Fruit fly (Drosophila melanogaster) whole organism, prepupa: Measurements from ENCODE around the gene Nepl18.
A peak's percentile ranks its signal among the peaks of the same experiment; 100 is the strongest.

Source experiments
- Blimp-1 ChIP-seq: fragments of 200-800 bp; sonication (Bioruptor generic); optimal IDR thresholded peaks from 3 replicates; lab custom pipeline; 2017; ENCODE audit warnings: missing biosample characterization, missing genetic modification characterization, mild to moderate bottlenecking, moderate library complexity, missing genetic modification reagents
- CG10669 ChIP-seq: fragments of 200-800 bp; sonication (Bioruptor generic); optimal IDR thresholded peaks from 3 replicates; lab custom pipeline; 2018; ENCODE audit warnings: missing biosample characterization, mild to moderate bottlenecking, missing genetic modification characterization, moderate library complexity
- CG11294 ChIP-seq: fragments of 200-800 bp; sonication (Bioruptor generic); IDR thresholded peaks from 2 replicates; pipeline ENCODE4 v1.3.6; 2022; ENCODE audit warnings: missing biosample characterization, missing genetic modification characterization
- CG11762 ChIP-seq: fragments of 200-800 bp; sonication (Bioruptor generic); optimal IDR thresholded peaks from 3 replicates; lab custom pipeline; 2016; ENCODE audit warnings: missing biosample characterization, missing genetic modification characterization; ENCODE audit not compliant: insufficient read depth
- CG11902 ChIP-seq: fragments of 200-800 bp; sonication (Bioruptor generic); optimal IDR thresholded peaks from 3 replicates; lab custom pipeline; 2016; ENCODE audit warnings: missing biosample characterization, missing genetic modification characterization
- CG15336 ChIP-seq: fragments of 200-800 bp; sonication (Bioruptor generic); IDR thresholded peaks from 2 replicates; pipeline ENCODE4 v1.3.6; 2022; ENCODE audit warnings: missing biosample characterization, missing genetic modification characterization
- CG1621 ChIP-seq: fragments of 200-800 bp; sonication (Bioruptor generic); optimal IDR thresholded peaks from 3 replicates; lab custom pipeline; 2018; ENCODE audit warnings: missing biosample characterization, mild to moderate bottlenecking, missing genetic modification characterization
- CG3032 ChIP-seq: fragments of 200-800 bp; optimal IDR thresholded peaks from 2 replicates; lab custom pipeline; 2019; ENCODE audit warnings: missing biosample characterization, mild to moderate bottlenecking, missing genetic modification characterization, moderate library complexity
- CG32006 ChIP-seq: fragments of 200-800 bp; sonication (Bioruptor generic); optimal IDR thresholded peaks from 3 replicates; lab custom pipeline; 2017; ENCODE audit warnings: missing biosample characterization, mild to moderate bottlenecking, missing genetic modification characterization
- CG4318 ChIP-seq: fragments of 200-800 bp; sonication (Bioruptor generic); optimal IDR thresholded peaks from 3 replicates; lab custom pipeline; 2017; ENCODE audit warnings: missing biosample characterization, mild to moderate bottlenecking, missing genetic modification characterization
- CG6276 ChIP-seq: fragments of 200-800 bp; sonication (Bioruptor generic); optimal IDR thresholded peaks from 2 replicates; lab custom pipeline; 2017; ENCODE audit warnings: missing biosample characterization, mild to moderate bottlenecking, missing genetic modification characterization
- CG6808 ChIP-seq: fragments of 200-800 bp; sonication (Bioruptor generic); optimal IDR thresholded peaks from 3 replicates; lab custom pipeline; 2017; ENCODE audit warnings: missing biosample characterization, missing genetic modification characterization, mild to moderate bottlenecking, moderate library complexity, missing genetic modification reagents
- CG8319 ChIP-seq: fragments of 200-800 bp; sonication (Bioruptor generic); optimal IDR thresholded peaks from 3 replicates; lab custom pipeline; 2016; ENCODE audit warnings: missing biosample characterization, missing genetic modification characterization
- CG8632 ChIP-seq: fragments of 200-800 bp; sonication (Bioruptor generic); optimal IDR thresholded peaks from 3 replicates; lab custom pipeline; 2016; ENCODE audit warnings: missing biosample characterization, missing genetic modification characterization
- Eip78C ChIP-seq: fragments of 200-800 bp; sonication (Bioruptor generic); peaks from one replicate; lab custom pipeline; 2016; ENCODE audit warnings: missing biosample characterization, missing genetic modification characterization
- Hr38 ChIP-seq: sonication (Bioruptor generic); optimal IDR thresholded peaks from 2 replicates; lab custom pipeline; 2016; ENCODE audit warnings: missing biosample characterization, missing genetic modification characterization
- Hr39 ChIP-seq: fragments of 200-800 bp; sonication (Bioruptor generic); optimal IDR thresholded peaks from 2 replicates; lab custom pipeline; 2016; ENCODE audit warnings: missing biosample characterization, missing genetic modification characterization
- Hr4 ChIP-seq: fragments of 200-800 bp; sonication (Bioruptor generic); optimal IDR thresholded peaks from 3 replicates; lab custom pipeline; 2016; ENCODE audit warnings: missing biosample characterization, missing genetic modification characterization
- Met ChIP-seq: fragments of 200-800 bp; sonication (Bioruptor generic); optimal IDR thresholded peaks from 3 replicates; lab custom pipeline; 2016; ENCODE audit warnings: missing biosample characterization, missing genetic modification characterization
- Smox ChIP-seq: fragments of 200-800 bp; sonication (Bioruptor generic); optimal IDR thresholded peaks from 3 replicates; lab custom pipeline; 2016; ENCODE audit warnings: missing biosample characterization, missing genetic modification characterization
- Sox15 ChIP-seq: fragments of 200-800 bp; sonication (Bioruptor generic); optimal IDR thresholded peaks from 3 replicates; lab custom pipeline; 2016; ENCODE audit warnings: missing biosample characterization, missing genetic modification characterization
- acj6 ChIP-seq: fragments of 200-800 bp; sonication (Bioruptor generic); optimal IDR thresholded peaks from 3 replicates; lab custom pipeline; 2016; ENCODE audit warnings: missing biosample characterization, missing genetic modification characterization
- dsx ChIP-seq: fragments of 200-800 bp; optimal IDR thresholded peaks from 3 replicates; lab custom pipeline; 2019; ENCODE audit warnings: missing biosample characterization, mild to moderate bottlenecking, missing genetic modification characterization, moderate library complexity; ENCODE audit not compliant: poor library complexity, severe bottlenecking
- esn ChIP-seq: fragments of 200-800 bp; sonication (Bioruptor generic); optimal IDR thresholded peaks from 2 replicates; lab custom pipeline; 2016; ENCODE audit warnings: missing biosample characterization, mild to moderate bottlenecking, missing genetic modification characterization, moderate library complexity
- fd59A ChIP-seq: fragments of 200-800 bp; sonication (Bioruptor generic); optimal IDR thresholded peaks from 2 replicates; lab custom pipeline; 2017; ENCODE audit warnings: missing biosample characterization, mild to moderate bottlenecking, missing genetic modification characterization, missing genetic modification reagents
- fkh ChIP-seq: fragments of 200-800 bp; sonication (Bioruptor generic); optimal IDR thresholded peaks from 3 replicates; lab custom pipeline; 2017; ENCODE audit warnings: missing biosample characterization, mild to moderate bottlenecking, missing genetic modification characterization, moderate library complexity
- net ChIP-seq: fragments of 200-800 bp; sonication (Bioruptor generic); optimal IDR thresholded peaks from 3 replicates; lab custom pipeline; 2016; ENCODE audit warnings: missing biosample characterization, missing genetic modification characterization
- salr ChIP-seq, 2 experiments: fragments of 200-800 bp; sonication (Bioruptor generic); optimal IDR thresholded peaks; 3 replicates each; lab custom pipeline; 2016 to 2018; ENCODE audit warnings: missing biosample characterization in 2 of 2, missing genetic modification characterization in 2 of 2, mild to moderate bottlenecking in 1 of 2
- spab ChIP-seq: fragments of 200-800 bp; sonication (Bioruptor generic); optimal IDR thresholded peaks from 2 replicates; lab custom pipeline; 2017; ENCODE audit warnings: missing biosample characterization, mild to moderate bottlenecking, missing genetic modification characterization, missing genetic modification reagents
- ss ChIP-seq, 2 experiments: fragments of 200-800 bp; sonication (Bioruptor generic); optimal IDR thresholded peaks; 2 replicates in 1 of 2; 3 replicates in 1 of 2; lab custom pipeline; 2017 to 2018; ENCODE audit warnings: mild to moderate bottlenecking in 2 of 2, missing biosample characterization in 2 of 2, missing genetic modification characterization in 2 of 2, moderate library complexity in 1 of 2
- svp ChIP-seq: fragments of 200-800 bp; sonication (Bioruptor generic); peaks from one replicate; lab custom pipeline; 2016; ENCODE audit warnings: missing biosample characterization, missing genetic modification characterization
- topi ChIP-seq: fragments of 200-800 bp; sonication (Bioruptor generic); optimal IDR thresholded peaks from 3 replicates; lab custom pipeline; 2016; ENCODE audit warnings: missing biosample characterization, missing genetic modification characterization
- vri ChIP-seq: fragments of 200-800 bp; sonication (Bioruptor generic); optimal IDR thresholded peaks from 3 replicates; lab custom pipeline; 2016; ENCODE audit warnings: missing biosample characterization, mild to moderate bottlenecking, missing genetic modification characterization

Gene Nepl18

DNA sequence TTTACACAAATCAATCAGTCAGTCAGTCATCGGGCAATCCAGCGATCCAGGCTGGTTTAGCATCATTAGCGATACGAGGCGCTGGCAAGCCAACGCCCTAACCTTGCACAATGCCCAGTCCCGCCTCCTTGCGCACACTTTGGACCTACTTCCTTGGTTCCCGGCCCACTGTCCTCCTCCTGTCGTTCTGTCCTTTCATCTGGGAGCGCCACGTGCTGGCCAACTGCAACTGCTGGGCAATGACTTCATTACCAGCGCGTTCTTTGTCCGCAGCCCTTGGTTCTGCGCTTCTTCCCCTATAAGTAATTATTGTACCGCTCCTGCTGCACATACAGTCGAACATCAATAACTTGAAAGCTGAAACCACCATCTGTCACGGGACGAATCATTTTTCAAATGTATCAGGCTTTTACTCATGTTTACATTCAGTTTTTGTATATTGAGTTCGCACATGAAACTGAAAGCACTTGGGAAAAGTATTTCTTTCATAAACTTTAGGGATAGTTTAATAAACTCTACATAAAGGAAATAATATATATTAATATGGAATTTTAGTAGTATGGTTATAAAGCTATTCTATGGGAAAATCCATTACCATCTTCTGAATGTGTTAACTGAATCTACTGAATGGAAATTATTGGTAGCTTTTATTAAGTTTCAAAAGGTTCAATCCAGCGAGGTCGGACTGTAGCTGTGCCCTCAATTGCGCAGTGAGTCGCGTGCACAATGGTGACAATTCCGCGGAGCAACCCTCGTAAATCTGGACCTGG lies 27.7 kb upstream of the Nepl18 start (continued):
- TF ChIP-seq net (GFP tag; lab: Kevin White, UChicago) (peak; percentile 50), CG6276 (GFP tag; lab: Kevin White, UChicago) (no peak), CG11902 (GFP tag; lab: Kevin White, UChicago) (peak; percentile 36), spab (GFP tag; lab: Kevin White, UChicago) (peak; percentile 53), Smox (GFP tag; lab: Kevin White, UChicago) (peak; percentile 47), Eip78C (GFP tag; lab: Kevin White, UChicago) (peak; percentile 85), dsx (GFP tag; lab: Kevin White, UChicago) (peak; percentile 47), Sox15 (GFP tag; lab: Kevin White, UChicago) (peak; percentile 18), Blimp-1 (GFP tag; lab: Kevin White, UChicago) (no peak), svp (GFP tag; lab: Kevin White, UChicago) (peak; percentile 45), ss (GFP tag; optimal IDR thresholded peaks at IDR 0.05; lab: Kevin White, UChicago) (peak; percentile 3 to 63), CG11294 (GFP tag; lab: Robert Waterston, UW) (no peak), CG6808 (peak; percentile 69), CG8632 (GFP tag; lab: Kevin White, UChicago) (peak; percentile 21), vri (GFP tag; lab: Kevin White, UChicago) (no peak), Hr4 (peak; percentile 33), esn (GFP tag; lab: Kevin White, UChicago) (peak; percentile 59), CG32006 (GFP tag; lab: Kevin White, UChicago) (peak; percentile 49), CG8319 (GFP tag; lab: Kevin White, UChicago) (peak; percentile 26), fd59A (GFP tag; lab: Kevin White, UChicago) (peak; percentile 3), CG15336 (GFP tag; lab: Robert Waterston, UW) (no peak), Met (GFP tag; lab: Kevin White, UChicago) (peak; percentile 37), acj6 (GFP tag; lab: Kevin White, UChicago) (peak; percentile 67), CG10669 (GFP tag; lab: Kevin White, UChicago) (peak; percentile 56), CG3032 (peak; percentile 63), CG4318 (no peak), CG11762 (peak; percentile 35), topi (peak; percentile 48), salr (GFP tag; optimal IDR thresholded peaks at IDR 0.05; lab: Kevin White, UChicago) (peak in 1 of 2 experiments; percentile 17)

DNA sequence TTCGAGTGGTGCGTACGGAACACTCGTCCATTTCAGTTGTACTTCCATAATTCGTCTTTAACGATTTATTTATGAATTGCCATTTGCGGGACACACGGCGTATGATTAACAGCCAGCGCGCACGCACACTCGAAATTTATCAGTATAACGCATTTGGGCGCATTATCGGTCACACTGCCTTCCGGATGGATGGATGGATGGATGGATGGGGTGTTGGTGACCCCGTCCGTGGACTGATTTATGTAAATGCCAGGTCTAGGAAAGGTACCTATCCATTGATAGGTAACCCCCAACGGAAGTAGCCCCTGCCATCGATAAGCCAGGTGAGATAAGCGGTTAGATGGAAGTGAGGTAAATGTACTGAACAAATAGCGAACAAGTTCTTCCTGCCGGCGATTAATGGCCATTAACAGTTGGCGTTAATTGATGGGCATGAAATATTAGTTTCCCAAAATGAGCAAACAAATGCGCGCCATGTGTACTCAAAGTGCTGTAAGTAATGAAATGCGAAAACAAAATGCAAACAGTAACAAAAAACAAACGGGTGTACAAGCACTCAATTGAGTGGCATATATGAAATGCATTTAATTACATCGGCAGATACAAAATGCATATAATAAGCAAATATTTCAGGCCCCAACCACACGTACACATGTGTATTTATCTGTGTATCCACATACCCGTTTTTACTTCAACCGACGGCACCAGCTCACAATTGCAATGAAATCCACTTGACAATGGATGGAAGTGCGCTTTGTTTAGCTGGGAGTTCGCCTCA lies 26.5 kb upstream of the Nepl18 start:
- TF ChIP-seq CG1621 (tag; lab: Kevin White, UChicago) (no peak), Hr38 (GFP tag; lab: Kevin White, UChicago) (no peak), CG6276 (GFP tag; lab: Kevin White, UChicago) (no peak), Hr4 (no peak), Hr39 (GFP tag; lab: Kevin White, UChicago) (no peak), CG6808 (peak; percentile 1), Sox15 (GFP tag; lab: Kevin White, UChicago) (no peak), fkh (GFP tag; lab: Kevin White, UChicago) (peak; percentile 9), ss (GFP tag; optimal IDR thresholded peaks at IDR 0.05; lab: Kevin White, UChicago) (peak in 1 of 2 experiments; percentile 15), CG32006 (GFP tag; lab: Kevin White, UChicago) (no peak), salr (GFP tag; optimal IDR thresholded peaks at IDR 0.05; lab: Kevin White, UChicago) (no peak), acj6 (GFP tag; lab: Kevin White, UChicago) (no peak), Eip78C (GFP tag; lab: Kevin White, UChicago) (peak; percentile 56), CG8319 (GFP tag; lab: Kevin White, UChicago) (peak; percentile 76)
